Worm (Caenorhabditis elegans): ENCODE results near the gene Y38H6C.21.

- no peak for TF ChIP-seq nhr-12 (tag; optimal IDR thresholded peaks at IDR 0.05)
- no peak for TF ChIP-seq snpc-4 (tag; optimal IDR thresholded peaks at IDR 0.05)
- no peak for TF ChIP-seq unc-39 (tag; optimal IDR thresholded peaks at IDR 0.05)
- no peak for TF ChIP-seq nhr-28 (tag; optimal IDR thresholded peaks at IDR 0.05)
- no peak for TF ChIP-seq hlh-1 (tag; optimal IDR thresholded peaks at IDR 0.05)
These were observed 19.8 kb upstream of the Y38H6C.21 start for ce11 chrV:20574872-20575271.
